Worm (Caenorhabditis elegans): ENCODE results near the gene C10G8.2.

C10G8.2 gene

DNA sequence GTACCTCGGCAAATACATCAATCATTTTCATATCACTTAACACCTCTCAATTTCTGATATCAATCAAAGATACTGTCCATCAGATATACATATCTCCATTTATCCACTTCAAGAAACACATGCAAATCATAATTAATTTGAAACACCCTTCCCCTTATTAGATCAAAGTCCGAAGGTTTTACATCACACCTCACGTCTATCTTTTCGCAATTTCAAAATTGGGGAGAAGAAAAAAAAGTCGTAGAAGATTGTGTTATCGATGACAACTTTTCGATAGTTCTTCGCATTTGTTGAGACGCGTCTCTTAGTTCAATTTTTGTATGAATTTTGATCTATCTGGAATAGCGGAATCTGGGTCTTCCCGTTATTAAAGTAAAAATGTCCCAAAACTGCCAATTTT, 41.0 kb upstream of the C10G8.2 start:
- TF ChIP-seq C04F5.9 (tag; optimal IDR thresholded peaks at IDR 0.05) (no peak), lsy-2 (tag; optimal IDR thresholded peaks at IDR 0.05) (no peak), egl-13 (tag; optimal IDR thresholded peaks at IDR 0.05) (no peak), hpl-2 (GFP tag; optimal IDR thresholded peaks at IDR 0.05) (no peak), elt-2 (tag; optimal IDR thresholded peaks at IDR 0.05) (peak; percentile 7), efl-1 (optimal IDR thresholded peaks at IDR 0.05) (no peak), efl-1 (GFP tag; optimal IDR thresholded peaks at IDR 0.05 in 1 of 2) (peak in 1 of 2 experiments; percentile 57), elt-3 (tag; optimal IDR thresholded peaks at IDR 0.05) (peak in 1 of 6 experiments; percentile 7), pqm-1 (tag; optimal IDR thresholded peaks at IDR 0.05) (no peak), ceh-90 (tag; optimal IDR thresholded peaks at IDR 0.05) (no peak), dsc-1 (tag; optimal IDR thresholded peaks at IDR 0.05) (no peak), lin-35 (GFP tag; optimal IDR thresholded peaks at IDR 0.05) (peak in 1 of 2 experiments; percentile 1), ztf-11 (tag; optimal IDR thresholded peaks at IDR 0.05) (no peak), nhr-19 (GFP tag; conservative IDR thresholded peaks at IDR 0.05) (0 out of 2 replicates have a peak, but pooled peaks have one; percentile 2)

DNA sequence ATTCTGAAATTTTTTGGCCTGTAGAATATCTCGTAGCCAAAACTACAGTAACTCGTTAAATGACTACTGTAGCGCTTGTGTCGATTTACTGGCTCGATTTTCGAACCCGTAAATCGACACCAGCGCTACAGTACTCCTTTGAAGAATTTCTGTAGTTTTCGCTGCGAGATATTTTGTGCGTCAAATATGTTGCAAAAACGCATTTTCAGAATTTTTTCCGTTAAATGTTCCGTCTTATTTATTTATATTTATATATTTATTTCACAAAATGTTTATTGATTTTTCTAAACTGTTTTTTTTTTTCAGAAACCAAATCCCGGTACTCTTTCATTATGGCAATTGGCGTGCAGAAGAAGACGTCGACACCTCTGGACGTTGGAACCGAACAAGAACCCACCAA, 40.4 kb upstream of the C10G8.2 start, which contains the start of gene natc-2:
Gene natc-2 (plus strand): TSS at position 301 of the 400 bp plus-strand sequence.
- TF ChIP-seq snpc-4 (tag; optimal IDR thresholded peaks at IDR 0.05) (no peak), unc-98 (GFP tag; IDR thresholded peaks at IDR 0.05) (no peak), lsy-2 (tag; optimal IDR thresholded peaks at IDR 0.05) (no peak), fkh-10 (GFP tag; optimal IDR thresholded peaks at IDR 0.05) (no peak), hpl-2 (GFP tag; optimal IDR thresholded peaks at IDR 0.05) (no peak), nhr-19 (GFP tag; conservative IDR thresholded peaks at IDR 0.05) (no peak), rnt-1 (tag; optimal IDR thresholded peaks at IDR 0.05) (no peak), mef-2 (tag; optimal IDR thresholded peaks at IDR 0.05) (no peak), nhr-71 (tag; optimal IDR thresholded peaks at IDR 0.05) (no peak), mdl-1 (tag; optimal IDR thresholded peaks at IDR 0.05) (no peak), fkh-4 (tag; optimal IDR thresholded peaks at IDR 0.05; ENCODE audit: borderline replicate concordance) (no peak), nhr-11 (tag; optimal IDR thresholded peaks at IDR 0.05) (no peak), aly-2 (tag; optimal IDR thresholded peaks at IDR 0.05) (no peak), ztf-11 (tag; optimal IDR thresholded peaks at IDR 0.05) (no peak), aha-1 (tag; optimal IDR thresholded peaks at IDR 0.05) (no peak)

DNA sequence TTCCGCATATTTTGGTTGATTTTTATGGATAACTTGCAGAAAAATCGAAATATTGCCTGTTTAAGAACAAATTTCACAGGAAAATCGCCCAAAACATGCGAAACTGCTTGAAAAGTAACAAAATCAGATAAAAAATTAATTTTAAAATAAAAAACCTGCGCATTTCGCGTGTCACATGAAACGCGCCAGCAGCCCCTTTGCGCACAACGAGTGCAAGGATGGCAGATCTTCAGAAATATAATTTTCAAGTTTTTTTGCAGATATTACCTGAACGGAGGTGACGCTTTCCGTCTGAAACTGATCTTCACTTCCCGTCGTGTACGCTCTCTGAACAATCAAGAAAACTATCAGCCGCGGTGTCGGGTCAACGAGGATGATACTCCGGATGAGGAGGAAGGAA, 39.2 kb upstream of the C10G8.2 start:
- TF ChIP-seq nhr-19 (GFP tag; conservative IDR thresholded peaks at IDR 0.05): peak; percentile 62
- peak; percentile 55 for TF ChIP-seq snpc-4 (tag; optimal IDR thresholded peaks at IDR 0.05)
- TF ChIP-seq efl-3 (GFP tag; optimal IDR thresholded peaks at IDR 0.05): no peak
- TF ChIP-seq lin-13 (GFP tag; optimal IDR thresholded peaks at IDR 0.05): peak; percentile 25
- peak; percentile 45 for TF ChIP-seq swsn-7 (tag; optimal IDR thresholded peaks at IDR 0.05)
- no peak for TF ChIP-seq nhr-85 (tag)
- TF ChIP-seq F16B12.6 (tag; optimal IDR thresholded peaks at IDR 0.05): no peak
- TF ChIP-seq mef-2 (tag; optimal IDR thresholded peaks at IDR 0.05): no peak
- peak; percentile 38 to 61 (median 42) for TF ChIP-seq ceh-82 (tag; optimal IDR thresholded peaks at IDR 0.05)
- no peak for TF ChIP-seq aly-2 (tag; optimal IDR thresholded peaks at IDR 0.05)
- no peak for TF ChIP-seq alr-1 (tag; optimal IDR thresholded peaks at IDR 0.05; ENCODE audit: borderline replicate concordance)
- TF ChIP-seq egl-27 (tag; optimal IDR thresholded peaks at IDR 0.05): no peak
- no peak for TF ChIP-seq mab-9 (GFP tag; IDR thresholded peaks at IDR 0.05)
- TF ChIP-seq irx-1 (tag; optimal IDR thresholded peaks at IDR 0.05): no peak
- no peak for TF ChIP-seq unc-130 (tag; optimal IDR thresholded peaks at IDR 0.05)
- 0 out of 2 replicates have a peak, but pooled peaks have one; percentile 20 for TF ChIP-seq grh-1 (GFP tag; IDR thresholded peaks at IDR 0.05)
- no peak for TF ChIP-seq fos-1 (tag; optimal IDR thresholded peaks at IDR 0.05)
- TF ChIP-seq egl-13 (tag; optimal IDR thresholded peaks at IDR 0.05): peak; percentile 5
- TF ChIP-seq nhr-28 (tag; optimal IDR thresholded peaks at IDR 0.05): no peak
- TF ChIP-seq nhr-237 (tag; optimal IDR thresholded peaks at IDR 0.05): no peak
- no peak for TF ChIP-seq hlh-4 (tag; optimal IDR thresholded peaks at IDR 0.05)
- TF ChIP-seq ceh-88 (GFP tag; IDR thresholded peaks at IDR 0.05): no peak
- TF ChIP-seq hpl-2 (GFP tag; optimal IDR thresholded peaks at IDR 0.05): no peak
- no peak for TF ChIP-seq C04F5.9 (tag; optimal IDR thresholded peaks at IDR 0.05)
- TF ChIP-seq unc-86 (tag; optimal IDR thresholded peaks at IDR 0.05): peak; percentile 35
- no peak for TF ChIP-seq unc-30 (tag; optimal IDR thresholded peaks at IDR 0.05)
- no peak for TF ChIP-seq lin-14 (GFP tag; optimal IDR thresholded peaks at IDR 0.05)
- TF ChIP-seq ama-1 (optimal IDR thresholded peaks at IDR 0.05): no peak
- peak; percentile 42 for TF ChIP-seq tbx-2 (tag; optimal IDR thresholded peaks at IDR 0.05)
- TF ChIP-seq nhr-12 (tag; optimal IDR thresholded peaks at IDR 0.05): no peak
- no peak for TF ChIP-seq ztf-11 (tag; optimal IDR thresholded peaks at IDR 0.05)
- TF ChIP-seq hlh-17 (GFP tag; optimal IDR thresholded peaks at IDR 0.05; ENCODE audit: borderline replicate concordance): no peak
- TF ChIP-seq zip-4 (GFP tag; optimal IDR thresholded peaks at IDR 0.05): peak; percentile 11
